Worm (Caenorhabditis elegans) whole organism, L3 larva: ENCODE results near the gene T13A10.64.

Experiments used
- R02D3.7 ChIP-seq: fragments of 150-350 bp; optimal IDR thresholded peaks from 2 replicates; lab custom pipeline; 2014; ENCODE audit warnings: missing biosample characterization, missing genetic modification characterization
- ZK546.5 ChIP-seq: sonication (generic microtip); optimal IDR thresholded peaks from 2 replicates; lab custom pipeline; 2017; ENCODE audit warnings: missing biosample characterization, missing genetic modification characterization
- ama-1 ChIP-seq: fragments of 150-350 bp; optimal IDR thresholded peaks from 2 replicates; lab custom pipeline; 2018
- ceh-16 ChIP-seq: sonication (generic microtip); optimal IDR thresholded peaks from 2 replicates; lab custom pipeline; 2017; ENCODE audit warnings: missing biosample characterization, missing genetic modification characterization
- ceh-28 ChIP-seq: fragments of 150-350 bp; optimal IDR thresholded peaks from 2 replicates; lab custom pipeline; 2014; ENCODE audit warnings: missing biosample characterization, missing genetic modification reagents, missing genetic modification characterization
- ceh-82 ChIP-seq: fragments of 150-350 bp; optimal IDR thresholded peaks from 2 replicates; lab custom pipeline; 2014; ENCODE audit warnings: missing biosample characterization, missing genetic modification characterization
- ceh-9 ChIP-seq: sonication (generic microtip); optimal IDR thresholded peaks from 2 replicates; lab custom pipeline; 2018; ENCODE audit warnings: missing biosample characterization, missing genetic modification characterization
- daf-12 ChIP-seq: fragments of 150-350 bp; optimal IDR thresholded peaks from 2 replicates; lab custom pipeline; 2014; ENCODE audit warnings: missing biosample characterization, missing genetic modification reagents, missing genetic modification characterization
- egl-5 ChIP-seq: fragments of 150-350 bp; optimal IDR thresholded peaks from 2 replicates; lab custom pipeline; 2017; ENCODE audit warnings: missing biosample characterization, missing genetic modification reagents, missing genetic modification characterization, inconsistent platforms
- elt-2 ChIP-seq: sonication (generic microtip); optimal IDR thresholded peaks from 2 replicates; lab custom pipeline; 2016; ENCODE audit warnings: missing genetic modification reagents, mild to moderate bottlenecking, missing genetic modification characterization, missing compliant biosample characterization
- elt-3 ChIP-seq, 3 experiments: fragments of 150-350 bp in 1 of 3; sonication (generic microtip) in 2 of 3; optimal IDR thresholded peaks; 2 replicates in 2 of 3; 4 replicates in 1 of 3; lab custom pipeline; 2014 to 2017; ENCODE audit warnings: missing biosample characterization in 3 of 3, missing genetic modification characterization in 3 of 3
- eor-1 ChIP-seq, 2 experiments: fragments of 150-350 bp; optimal IDR thresholded peaks; 2 replicates each; lab custom pipeline; 2014 to 2018; ENCODE audit warnings: missing biosample characterization in 2 of 2, missing genetic modification characterization in 2 of 2
- fkh-10 ChIP-seq: sonication (generic microtip); optimal IDR thresholded peaks from 2 replicates; lab custom pipeline; 2017; ENCODE audit warnings: missing biosample characterization, missing genetic modification reagents, missing genetic modification characterization
- jun-1 ChIP-seq: fragments of 150-350 bp; optimal IDR thresholded peaks from 2 replicates; lab custom pipeline; 2014; ENCODE audit warnings: missing biosample characterization, missing genetic modification reagents, missing genetic modification characterization
- lin-15B ChIP-seq: fragments of 150-350 bp; optimal IDR thresholded peaks from 2 replicates; lab custom pipeline; 2014; ENCODE audit warnings: missing biosample characterization, missing genetic modification characterization
- lin-39 ChIP-seq: fragments of 150-350 bp; optimal IDR thresholded peaks from 2 replicates; lab custom pipeline; 2018; ENCODE audit warnings: missing biosample characterization, missing genetic modification reagents, missing genetic modification characterization
- lsy-12 ChIP-seq: sonication (generic microtip); optimal IDR thresholded peaks from 2 replicates; lab custom pipeline; 2016; ENCODE audit warnings: mild to moderate bottlenecking, missing genetic modification characterization, missing compliant biosample characterization
- mdl-1 ChIP-seq: fragments of 150-350 bp; optimal IDR thresholded peaks from 2 replicates; lab custom pipeline; 2014; ENCODE audit warnings: missing biosample characterization, missing genetic modification characterization
- nfya-1 ChIP-seq: sonication (generic microtip); optimal IDR thresholded peaks from 2 replicates; lab custom pipeline; 2017; ENCODE audit warnings: missing genetic modification characterization, mild to moderate bottlenecking, missing compliant biosample characterization, antibody characterized with exemption, moderate library complexity; ENCODE audit not compliant: insufficient read depth
- nhr-12 ChIP-seq: fragments of 150-350 bp; optimal IDR thresholded peaks from 2 replicates; lab custom pipeline; 2014; ENCODE audit warnings: missing biosample characterization, missing genetic modification characterization
- nhr-23 ChIP-seq: fragments of 150-350 bp; optimal IDR thresholded peaks from 2 replicates; lab custom pipeline; 2014; ENCODE audit warnings: missing biosample characterization, missing genetic modification reagents, missing genetic modification characterization
- nhr-28 ChIP-seq: fragments of 150-350 bp; optimal IDR thresholded peaks from 2 replicates; lab custom pipeline; 2014; ENCODE audit warnings: missing biosample characterization, missing genetic modification characterization
- nhr-43 ChIP-seq: sonication (generic microtip); optimal IDR thresholded peaks from 2 replicates; lab custom pipeline; 2016; ENCODE audit warnings: mild to moderate bottlenecking, missing genetic modification characterization, missing compliant biosample characterization; ENCODE audit not compliant: poor library complexity, severe bottlenecking
- nhr-67 ChIP-seq: fragments of 150-350 bp; optimal IDR thresholded peaks from 2 replicates; lab custom pipeline; 2014; ENCODE audit warnings: missing biosample characterization, missing genetic modification characterization
- nhr-76 ChIP-seq: fragments of 150-350 bp; sonication (generic microtip); optimal IDR thresholded peaks from 5 replicates; lab custom pipeline; 2014; ENCODE audit warnings: missing biosample characterization, missing genetic modification characterization
- nhr-77 ChIP-seq: fragments of 150-350 bp; optimal IDR thresholded peaks from 2 replicates; lab custom pipeline; 2014; ENCODE audit warnings: missing biosample characterization, missing genetic modification characterization
- pha-4 ChIP-seq: fragments of 150-350 bp; optimal IDR thresholded peaks from 2 replicates; lab custom pipeline; 2014; ENCODE audit warnings: missing biosample characterization, missing genetic modification reagents, missing genetic modification characterization
- pqm-1 ChIP-seq: fragments of 150-350 bp; optimal IDR thresholded peaks from 2 replicates; lab custom pipeline; 2017; ENCODE audit warnings: missing biosample characterization, missing genetic modification characterization, inconsistent platforms
- snpc-4 ChIP-seq: fragments of 150-350 bp; optimal IDR thresholded peaks from 2 replicates; lab custom pipeline; 2014; ENCODE audit warnings: missing biosample characterization, missing genetic modification characterization
- tbx-2 ChIP-seq: sonication (generic microtip); optimal IDR thresholded peaks from 2 replicates; lab custom pipeline; 2016; ENCODE audit warnings: mild to moderate bottlenecking, missing genetic modification characterization, missing compliant biosample characterization
- unc-39 ChIP-seq: sonication (generic microtip); optimal IDR thresholded peaks from 4 replicates; lab custom pipeline; 2017; ENCODE audit warnings: missing biosample characterization, missing genetic modification characterization
- unc-62 ChIP-seq: fragments of 150-350 bp; sonication (generic microtip); optimal IDR thresholded peaks from 4 replicates; lab custom pipeline; 2014; ENCODE audit warnings: missing biosample characterization, missing genetic modification reagents, missing genetic modification characterization
- zag-1 ChIP-seq: fragments of 150-350 bp; optimal IDR thresholded peaks from 2 replicates; lab custom pipeline; 2014; ENCODE audit warnings: missing biosample characterization, missing genetic modification characterization
- ztf-11 ChIP-seq: fragments of 150-350 bp; optimal IDR thresholded peaks from 2 replicates; lab custom pipeline; 2014; ENCODE audit warnings: missing biosample characterization, missing genetic modification characterization

Gene T13A10.64

DNA sequence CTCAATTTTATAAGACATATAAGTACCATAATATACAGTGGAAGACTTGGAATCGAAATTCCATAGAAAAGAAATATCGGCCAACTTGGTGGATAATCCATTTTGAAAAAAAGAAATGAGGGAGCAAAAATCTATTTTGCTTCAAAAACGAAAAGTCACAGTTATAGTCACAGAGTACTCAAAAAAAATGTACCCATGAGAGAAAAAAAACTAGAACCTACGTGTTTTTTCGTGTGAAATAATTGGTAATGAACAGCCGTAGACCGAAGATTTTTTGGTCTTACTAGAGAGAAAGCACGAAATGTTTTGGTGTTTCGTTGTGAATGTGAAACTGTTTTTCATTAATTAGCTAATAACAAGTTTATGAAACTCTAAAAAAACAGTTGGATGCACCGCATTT, 14.6 kb downstream of the T13A10.64 start, which contains the start of gene srv-30:
TSS of gene srv-30 (minus strand) at position 101 of the 400 bp plus-strand sequence.
- TF ChIP-seq nhr-43 (tag; lab: Kevin White, UChicago) (no peak), ZK546.5 (no peak), zag-1 (tag; lab: Kevin White, UChicago) (no peak), nhr-67 (tag; lab: Kevin White, UChicago) (no peak), ceh-16 (tag; lab: Kevin White, UChicago) (no peak), R02D3.7 (tag; lab: Kevin White, UChicago) (no peak), lsy-12 (tag; lab: Kevin White, UChicago) (no peak), snpc-4 (no peak), egl-5 (tag; lab: Kevin White, UChicago) (no peak), fkh-10 (GFP tag; lab: Kevin White, UChicago) (no peak), eor-1 (tag; optimal IDR thresholded peaks at IDR 0.05; lab: Kevin White, UChicago) (no peak), nfya-1 (no peak), ceh-82 (tag; lab: Kevin White, UChicago) (no peak), mdl-1 (tag; lab: Kevin White, UChicago) (no peak), nhr-23 (tag; lab: Kevin White, UChicago) (no peak), tbx-2 (tag; lab: Kevin White, UChicago) (no peak)
- TF ChIP-seq, all 47 proteins: peak for 0

ce11 chrIV:6271923-6272322, 17.2 kb downstream of the T13A10.64 start, which contains the start of gene srv-31:
Gene srv-31, minus strand, starts transcription at chrIV:6272023.
- TF ChIP-seq eor-1 (tag; optimal IDR thresholded peaks at IDR 0.05; lab: Kevin White, UChicago) (no peak), jun-1 (no peak), egl-5 (tag; lab: Kevin White, UChicago) (no peak), unc-62 (GFP tag; lab: Kevin White, UChicago) (no peak)

ce11 chrIV:6275671-6276209, 21.0 kb downstream of the T13A10.64 start, which contains the start of the genes aat-4 and T13A10.1:
Gene aat-4, minus strand, starts transcription at chrIV:6275721.
Gene T13A10.1, plus strand, starts transcription at chrIV:6276081.
- TF ChIP-seq pqm-1: peak; percentile 60
- no peak for TF ChIP-seq jun-1
- TF ChIP-seq elt-2 (tag; lab: Kevin White, UChicago): peak; percentile 85
- no peak for TF ChIP-seq lin-15B (tag; lab: Kevin White, UChicago)
- no peak for TF ChIP-seq pha-4 (tag; lab: Kevin White, UChicago)
- TF ChIP-seq ceh-28 (tag; lab: Kevin White, UChicago): no peak
- TF ChIP-seq lin-39 (tag; lab: Kevin White, UChicago): no peak
- TF ChIP-seq elt-3 (tag; optimal IDR thresholded peaks at IDR 0.05; lab: Kevin White, UChicago): no peak

DNA sequence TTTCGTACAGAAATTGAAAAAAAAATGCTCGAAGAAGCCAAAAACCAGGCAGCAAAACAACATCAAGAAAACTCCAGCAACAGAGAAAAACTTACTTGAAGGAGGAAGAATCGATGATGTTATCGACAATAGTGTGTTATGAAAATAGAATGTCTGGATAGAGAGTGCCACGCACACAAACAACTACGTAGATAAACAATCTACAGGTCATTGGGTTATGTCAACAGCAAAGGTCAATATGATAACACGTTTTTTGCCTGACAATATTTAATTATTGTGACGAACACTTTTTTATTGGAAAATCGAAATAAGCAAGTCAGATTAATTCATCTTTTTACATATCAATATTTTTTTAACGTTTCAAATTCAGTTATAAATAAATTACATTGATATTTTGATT, 24.7 kb downstream of the T13A10.64 start, which contains the start of gene sams-5:
TSS of gene sams-5 (minus strand) at position 131 of the 400 bp plus-strand sequence.
- TF ChIP-seq pha-4 (tag; lab: Kevin White, UChicago): peak; percentile 72
- TF ChIP-seq pqm-1: no peak

DNA sequence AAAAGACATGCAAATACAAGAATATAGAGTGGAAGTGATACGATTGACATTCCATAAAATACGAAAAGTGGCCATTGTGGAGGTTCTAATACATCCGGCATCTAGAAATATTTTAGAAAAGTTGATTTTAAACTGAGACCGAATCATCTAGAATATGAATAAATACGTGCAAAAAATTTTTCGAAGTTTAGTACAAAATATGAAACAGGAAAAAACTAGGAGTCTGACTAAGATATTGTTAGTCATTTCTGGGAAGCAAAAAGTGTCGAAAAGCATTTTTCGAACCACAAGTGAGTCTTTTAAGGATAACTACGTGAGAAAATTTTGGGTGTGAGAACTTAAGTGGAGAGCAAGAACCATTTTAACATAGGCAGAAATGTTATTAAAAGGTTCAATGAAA, 27.4 kb downstream of the T13A10.64 start, which contains the start of gene srv-32:
TSS of gene srv-32 (minus strand) at position 101 of the 400 bp plus-strand sequence.
- TF ChIP-seq ama-1 (no peak), ztf-11 (no peak), nhr-28 (tag; lab: Kevin White, UChicago) (no peak), nhr-23 (tag; lab: Kevin White, UChicago) (no peak)
- TF ChIP-seq, all 47 proteins: peak for 0

- TF ChIP-seq daf-12 (tag; lab: Kevin White, UChicago): no peak
- TF ChIP-seq ceh-9 (tag; lab: Kevin White, UChicago): no peak
- TF ChIP-seq unc-39 (tag; lab: Kevin White, UChicago): no peak
- no peak for TF ChIP-seq fkh-10 (GFP tag; lab: Kevin White, UChicago)
- no peak for TF ChIP-seq nhr-77
- TF ChIP-seq nhr-76: no peak
- TF ChIP-seq ama-1: no peak
- no peak for TF ChIP-seq tbx-2 (tag; lab: Kevin White, UChicago)
- TF ChIP-seq zag-1 (tag; lab: Kevin White, UChicago): no peak
- no peak for TF ChIP-seq egl-5 (tag; lab: Kevin White, UChicago)
- no peak for TF ChIP-seq nfya-1
- no peak for TF ChIP-seq unc-62 (GFP tag; lab: Kevin White, UChicago)
- TF ChIP-seq ceh-82 (tag; lab: Kevin White, UChicago): no peak
- no peak for TF ChIP-seq nhr-12 (tag; lab: Kevin White, UChicago)
These were observed 29.5 kb downstream of the T13A10.64 start, which contains the start of gene ops-1 for ce11 chrIV:6284277-6284676. Gene ops-1, minus strand, starts transcription at chrIV:6284377.
